Worm (Caenorhabditis elegans) whole organism, L4/young adult: ENCODE results near the gene fox-1.

Experiments
- W03F9.2 ChIP-seq: fragments of 150-350 bp; optimal IDR thresholded peaks from 2 replicates; lab custom pipeline; 2014; ENCODE audit warnings: missing biosample characterization, missing genetic modification characterization
- dao-5 ChIP-seq: sonication (generic microtip); optimal IDR thresholded peaks from 2 replicates; lab custom pipeline; 2016; ENCODE audit warnings: missing genotype, missing genetic modification characterization, moderate library complexity, missing compliant biosample characterization

DNA sequence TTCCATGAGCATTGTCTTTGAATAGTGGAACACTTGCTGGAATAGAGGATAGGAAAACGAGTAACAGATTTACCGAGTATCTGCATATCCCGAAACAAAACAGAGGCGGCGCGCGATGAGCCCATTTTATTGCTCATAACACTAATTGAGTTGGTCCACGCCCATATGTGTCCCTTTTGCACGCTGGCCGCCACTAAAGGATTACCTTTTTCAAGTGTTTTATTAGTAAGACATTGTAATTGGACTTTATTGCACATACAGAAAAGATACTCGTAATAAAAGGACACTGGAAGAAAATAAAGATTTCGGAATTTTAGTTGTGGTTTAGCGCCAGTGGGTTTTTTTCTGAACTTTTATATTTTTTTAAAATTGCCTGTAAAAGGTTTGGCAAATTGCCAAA, 46.4 kb downstream of the fox-1 start, which contains the start of gene hlh-15:
- TF ChIP-seq W03F9.2 (no peak), dao-5 (tag; lab: Kevin White, UChicago) (no peak)
